Fruit fly (Drosophila melanogaster) whole organism, embryonic: ENCODE measurements around the gene cype.
A peak's percentile ranks its signal among the peaks of the same experiment; 100 is the strongest.

Experiments used
- CG11504 ChIP-seq: fragments of 200-800 bp; sonication (Bioruptor generic); optimal IDR thresholded peaks from 3 replicates; lab custom pipeline; 2019; ENCODE audit warnings: missing biosample characterization, mild to moderate bottlenecking, missing genetic modification characterization, moderate library complexity
- CG12299 ChIP-seq: fragments of 200-800 bp; sonication (Bioruptor generic); optimal IDR thresholded peaks from 2 replicates; lab custom pipeline; 2018; ENCODE audit warnings: missing biosample characterization, mild to moderate bottlenecking, missing genetic modification characterization
- CG12391 ChIP-seq: fragments of 200-800 bp; sonication (Bioruptor generic); optimal IDR thresholded peaks from 3 replicates; lab custom pipeline; 2018; ENCODE audit warnings: missing biosample characterization, mild to moderate bottlenecking, missing genetic modification characterization, moderate library complexity
- CG17361 ChIP-seq: fragments of 200-800 bp; sonication (Bioruptor generic); IDR thresholded peaks from 3 replicates; pipeline ENCODE4 v1.3.6; 2022; ENCODE audit warnings: missing biosample characterization, missing genetic modification characterization
- CG8290 ChIP-seq, 3 experiments: fragments of 200-800 bp; sonication (Bioruptor generic); optimal IDR thresholded peaks; 2 replicates each; lab custom pipeline; 2016 to 2019; ENCODE audit warnings: missing biosample characterization in 3 of 3, missing genetic modification characterization in 3 of 3, mild to moderate bottlenecking in 2 of 3, moderate library complexity in 1 of 3
- Deaf1 ChIP-seq: fragments of 200-800 bp; optimal IDR thresholded peaks from 3 replicates; lab custom pipeline; 2019; ENCODE audit warnings: missing biosample characterization, mild to moderate bottlenecking, missing genetic modification characterization, moderate library complexity
- Dip2 ChIP-seq: fragments of 200-800 bp; sonication (Bioruptor generic); IDR thresholded peaks from 2 replicates; pipeline ENCODE4 v1.3.6; 2022; ENCODE audit warnings: missing biosample characterization, missing genetic modification characterization
- Ets65A ChIP-seq: fragments of 200-800 bp; sonication (Bioruptor generic); peaks from one replicate; lab custom pipeline; 2016; ENCODE audit warnings: missing biosample characterization, missing genetic modification characterization
- HHEX ChIP-seq: fragments of 200-800 bp; sonication (Bioruptor generic); optimal IDR thresholded peaks from 3 replicates; lab custom pipeline; 2017; ENCODE audit warnings: missing biosample characterization, mild to moderate bottlenecking, missing genetic modification characterization, missing genetic modification reagents
- Hr78 ChIP-seq, 2 experiments: fragments of 200-800 bp in 1 of 2; fragments of >200 bp in 1 of 2; sonication (Bioruptor generic) in 1 of 2; optimal IDR thresholded peaks; 2 replicates each; lab custom pipeline; 2017 to 2019; ENCODE audit warnings: missing biosample characterization in 2 of 2, missing genetic modification characterization in 2 of 2, mild to moderate bottlenecking in 1 of 2, moderate library complexity in 1 of 2
- Oli ChIP-seq: fragments of 200-800 bp; sonication (Bioruptor generic); optimal IDR thresholded peaks from 2 replicates; lab custom pipeline; 2018; ENCODE audit warnings: missing biosample characterization, mild to moderate bottlenecking, missing genetic modification characterization, moderate library complexity
- Pdp1 ChIP-seq, 2 experiments: fragments of 200-800 bp; sonication (Bioruptor generic); optimal IDR thresholded peaks; 3 replicates each; lab custom pipeline; 2016; ENCODE audit warnings: missing biosample characterization in 2 of 2, missing genetic modification characterization in 2 of 2, mild to moderate bottlenecking in 1 of 2, moderate library complexity in 1 of 2
- Ptx1 ChIP-seq: fragments of 200-800 bp; sonication (Bioruptor generic); IDR thresholded peaks from 2 replicates; pipeline ENCODE4 v1.3.6; 2022; ENCODE audit warnings: missing biosample characterization, missing genetic modification characterization
- Ravus ChIP-seq: fragments of 200-800 bp; sonication (Bioruptor generic); IDR thresholded peaks from 2 replicates; pipeline ENCODE4 v1.3.6; 2022; ENCODE audit warnings: missing biosample characterization, missing genetic modification characterization
- Sox102F ChIP-seq: fragments of 200-800 bp; sonication (Bioruptor generic); optimal IDR thresholded peaks from 2 replicates; lab custom pipeline; 2018; ENCODE audit warnings: missing biosample characterization, mild to moderate bottlenecking, missing genetic modification characterization, moderate library complexity
- bsh ChIP-seq, 2 experiments: fragments of 200-800 bp; sonication (Bioruptor generic); optimal IDR thresholded peaks; 2 replicates each; lab custom pipeline; 2017 to 2018; ENCODE audit warnings: mild to moderate bottlenecking in 2 of 2, missing biosample characterization in 2 of 2, missing genetic modification characterization in 2 of 2, moderate library complexity in 1 of 2
- cato ChIP-seq: fragments of 200-800 bp; sonication (Bioruptor generic); optimal IDR thresholded peaks from 2 replicates; lab custom pipeline; 2016; ENCODE audit warnings: missing biosample characterization, missing genetic modification characterization, borderline replicate concordance
- cg ChIP-seq: fragments of 200-800 bp; sonication (Bioruptor generic); optimal IDR thresholded peaks from 3 replicates; lab custom pipeline; 2019; ENCODE audit warnings: missing biosample characterization, mild to moderate bottlenecking, missing genetic modification characterization, moderate library complexity
- ci ChIP-seq: fragments of 200-800 bp; sonication (Bioruptor generic); IDR thresholded peaks from 3 replicates; pipeline ENCODE4 v1.3.6; 2022; ENCODE audit warnings: missing biosample characterization, missing genetic modification characterization
- da ChIP-seq: fragments of 200-800 bp; sonication (Bioruptor generic); optimal IDR thresholded peaks from 2 replicates; lab custom pipeline; 2016; ENCODE audit warnings: missing biosample characterization, missing genetic modification characterization
- dimm ChIP-seq: fragments of 200-800 bp; sonication (Bioruptor generic); IDR thresholded peaks from 2 replicates; pipeline ENCODE4 v1.3.6; 2022; ENCODE audit warnings: missing biosample characterization, missing genetic modification characterization
- dmrt99B ChIP-seq: fragments of 200-800 bp; sonication (Bioruptor generic); optimal IDR thresholded peaks from 2 replicates; lab custom pipeline; 2018; ENCODE audit warnings: missing biosample characterization, mild to moderate bottlenecking, missing genetic modification characterization, moderate library complexity
- gem ChIP-seq: fragments of 200-800 bp; sonication (Bioruptor generic); optimal IDR thresholded peaks from 2 replicates; lab custom pipeline; 2019; ENCODE audit warnings: missing biosample characterization, mild to moderate bottlenecking, missing genetic modification characterization, moderate library complexity
- hth ChIP-seq: fragments of >200 bp; optimal IDR thresholded peaks from 2 replicates; lab custom pipeline; 2017; ENCODE audit warnings: inconsistent platforms
- ken ChIP-seq: fragments of 200-800 bp; sonication (Bioruptor generic); IDR thresholded peaks from 3 replicates; pipeline ENCODE4 v1.3.6; 2022; ENCODE audit warnings: missing biosample characterization, missing genetic modification characterization
- kni ChIP-seq: fragments of 200-800 bp; sonication (Bioruptor generic); optimal IDR thresholded peaks from 3 replicates; lab custom pipeline; 2017; ENCODE audit warnings: mild to moderate bottlenecking, missing biosample characterization, missing genetic modification reagents, missing genetic modification characterization
- nau ChIP-seq: fragments of 200-800 bp; sonication (Bioruptor generic); optimal IDR thresholded peaks from 3 replicates; lab custom pipeline; 2017; ENCODE audit warnings: missing biosample characterization, mild to moderate bottlenecking, missing genetic modification characterization, missing genetic modification reagents
- onecut ChIP-seq: fragments of 200-800 bp; sonication (Bioruptor generic); IDR thresholded peaks from 2 replicates; pipeline ENCODE4 v1.3.6; 2022; ENCODE audit warnings: missing biosample characterization, missing genetic modification characterization
- rib ChIP-seq: fragments of 200-800 bp; sonication (Bioruptor generic); IDR thresholded peaks from 2 replicates; pipeline ENCODE4 v1.3.6; 2022; ENCODE audit warnings: missing biosample characterization, missing genetic modification characterization
- row ChIP-seq: fragments of 200-800 bp; sonication (Bioruptor generic); IDR thresholded peaks from 3 replicates; pipeline ENCODE4 v1.3.6; 2022; ENCODE audit warnings: missing biosample characterization, missing genetic modification characterization
- sens ChIP-seq: fragments of 200-800 bp; sonication (Bioruptor generic); peaks from one replicate; lab custom pipeline; 2016; ENCODE audit warnings: missing biosample characterization, missing genetic modification characterization
- sna ChIP-seq: fragments of 200-800 bp; sonication (Bioruptor generic); IDR thresholded peaks from 2 replicates; pipeline ENCODE4 v1.3.6; 2022; ENCODE audit warnings: missing biosample characterization, missing genetic modification characterization; ENCODE audit not compliant: partially characterized antibody
- sob ChIP-seq: fragments of 200-800 bp; sonication (Bioruptor generic); IDR thresholded peaks from 2 replicates; pipeline ENCODE4 v1.3.6; 2022; ENCODE audit warnings: missing biosample characterization, missing genetic modification characterization
- sug ChIP-seq: fragments of 200-800 bp; optimal IDR thresholded peaks from 2 replicates; lab custom pipeline; 2019; ENCODE audit warnings: missing biosample characterization, mild to moderate bottlenecking, missing genetic modification characterization, moderate library complexity
- tll ChIP-seq, 2 experiments: fragments of 200-800 bp in 1 of 2; fragments of >200 bp in 1 of 2; sonication (Bioruptor generic) in 1 of 2; optimal IDR thresholded peaks; 2 replicates each; lab custom pipeline; 2017 to 2019; ENCODE audit warnings: missing biosample characterization in 2 of 2, missing genetic modification characterization in 2 of 2, mild to moderate bottlenecking in 1 of 2, moderate library complexity in 1 of 2
- zfh1 ChIP-seq: fragments of 200-800 bp; sonication (Bioruptor generic); IDR thresholded peaks from 3 replicates; pipeline ENCODE4 v1.3.6; 2022; ENCODE audit warnings: missing biosample characterization, missing genetic modification characterization

Gene cype

DNA sequence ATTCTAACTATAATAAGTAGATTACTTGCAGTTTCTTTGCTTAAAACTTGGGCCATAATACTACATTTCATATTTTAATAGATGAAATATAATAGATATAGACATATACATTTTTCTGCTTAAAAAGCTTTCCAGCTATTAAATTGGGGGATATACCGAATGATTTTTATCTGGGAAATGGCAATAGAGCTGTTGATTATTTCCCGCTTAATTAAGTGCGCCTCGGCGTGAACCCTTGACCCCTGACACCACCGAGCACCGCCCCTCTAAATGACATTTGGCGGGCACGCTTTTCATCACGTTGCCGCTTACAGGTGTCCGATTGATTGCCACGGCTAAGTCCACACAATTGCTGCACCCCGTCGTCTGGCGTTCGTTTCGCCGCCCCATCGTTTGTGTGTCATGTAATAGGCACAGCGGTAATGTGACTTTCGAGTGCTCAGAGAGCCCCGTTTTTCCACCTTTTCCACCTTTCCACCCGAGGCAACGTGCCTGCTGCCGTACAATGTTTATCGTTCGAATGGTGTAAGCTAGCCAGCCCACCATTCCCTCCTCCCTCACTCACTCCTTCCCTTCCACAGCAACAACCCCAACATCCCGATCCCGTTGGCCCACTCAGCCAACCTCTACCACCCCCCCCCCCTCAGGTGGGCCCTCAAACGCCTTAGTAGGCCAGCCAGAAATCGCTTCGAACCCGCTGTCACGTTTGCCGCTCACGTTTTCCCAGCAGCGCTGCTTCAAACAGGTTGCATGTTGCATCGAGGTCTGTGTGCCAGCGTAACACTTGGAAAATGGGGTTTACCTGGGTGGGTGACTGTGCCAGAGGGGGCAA, 26.0 kb upstream of the cype start (continued):
- TF ChIP-seq zfh1 = 0 out of 3 replicates have a peak, but pooled peaks have one; percentile 13
- peak; percentile 14 for TF ChIP-seq Ets65A
- TF ChIP-seq rib (GFP tag; lab: Robert Waterston, UW) = peak; percentile 53; the same call in 1 of the 2 replicates
- 0 out of 2 replicates have a peak, but pooled peaks have one; percentile 11 for TF ChIP-seq sob
- peak; percentile 95 for TF ChIP-seq kni
- peak; percentile 30 for TF ChIP-seq Deaf1 (tag; lab: Kevin White, UChicago)
- TF ChIP-seq sug = peak; percentile 17
- peak; percentile 35; the same call in 1 of the 2 replicates for TF ChIP-seq sna (GFP tag; lab: Robert Waterston, UW)
- no peak for TF ChIP-seq dimm (GFP tag; lab: Robert Waterston, UW)
- TF ChIP-seq nau (GFP tag; lab: Kevin White, UChicago) = no peak
- peak; percentile 31 for TF ChIP-seq cg (GFP tag; lab: Kevin White, UChicago)
- TF ChIP-seq HHEX (GFP tag; lab: Kevin White, UChicago) = no peak
- TF ChIP-seq ci (GFP tag; lab: Robert Waterston, UW) = peak; percentile 4; the same call in 1 of the 3 replicates
- TF ChIP-seq CG8290 (GFP tag; optimal IDR thresholded peaks at IDR 0.05; lab: Kevin White, UChicago) = peak; percentile 81
- peak in 1 of 2 experiments; percentile 14 for TF ChIP-seq CG8290 (tag; optimal IDR thresholded peaks at IDR 0.05; lab: Kevin White, UChicago)
- peak in 1 of 2 experiments; percentile 86 for TF ChIP-seq Hr78 (GFP tag; optimal IDR thresholded peaks at IDR 0.05; lab: Kevin White, UChicago)

DNA sequence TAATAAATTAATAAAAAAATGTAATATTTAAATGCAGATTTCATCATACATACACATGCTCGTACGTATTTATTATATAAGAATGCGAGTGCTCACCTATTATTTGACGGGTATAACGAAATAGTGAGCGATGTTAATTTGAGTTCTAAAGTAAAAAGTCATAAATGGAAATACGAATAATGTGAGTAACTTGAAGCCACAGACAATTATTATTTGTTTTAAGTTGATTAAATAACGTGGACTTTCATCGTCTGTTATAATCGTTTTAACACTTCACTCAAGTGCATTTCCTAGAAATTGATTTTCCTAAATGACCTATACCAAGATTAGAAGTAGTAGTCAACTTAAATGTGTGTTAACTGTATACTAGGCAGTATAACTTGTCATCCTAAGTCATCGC, 24.7 kb upstream of the cype start:
- TF ChIP-seq ken (GFP tag; lab: Robert Waterston, UW) = 0 out of 3 replicates have a peak, but pooled peaks have one; percentile 14
- no peak for TF ChIP-seq CG12391 (tag; lab: Kevin White, UChicago)
- TF ChIP-seq gem (tag; lab: Kevin White, UChicago) = peak; percentile 28
- no peak for TF ChIP-seq hth (lab: Kevin White, UChicago)
- no peak for TF ChIP-seq onecut (GFP tag; lab: Robert Waterston, UW)
- TF ChIP-seq CG11504 (tag; lab: Kevin White, UChicago) = peak; percentile 5
- TF ChIP-seq sens (GFP tag; lab: Kevin White, UChicago) = peak; percentile 72
- TF ChIP-seq da (GFP tag; lab: Kevin White, UChicago) = no peak
- TF ChIP-seq cato = no peak
- peak in 1 of 2 experiments; percentile 64 for TF ChIP-seq Pdp1 (GFP tag; optimal IDR thresholded peaks at IDR 0.05; lab: Kevin White, UChicago)
- no peak for TF ChIP-seq Dip2 (GFP tag; lab: Robert Waterston, UW)
- peak; percentile 17; the same call in 1 of the 2 replicates for TF ChIP-seq Ptx1 (GFP tag; lab: Robert Waterston, UW)
- TF ChIP-seq Ravus (GFP tag; lab: Robert Waterston, UW) = no peak
- no peak for TF ChIP-seq tll (GFP tag; optimal IDR thresholded peaks at IDR 0.05; lab: Kevin White, UChicago)
- TF ChIP-seq CG17361 = no peak
- peak; percentile 27; the same call in 2 of the 3 replicates for TF ChIP-seq row (GFP tag; lab: Robert Waterston, UW)
- no peak for TF ChIP-seq CG12299
- peak; percentile 22 for TF ChIP-seq Oli (tag; lab: Kevin White, UChicago)
- TF ChIP-seq dmrt99B (tag; lab: Kevin White, UChicago) = peak; percentile 24
- peak in 1 of 2 experiments; percentile 3 for TF ChIP-seq bsh (GFP tag; optimal IDR thresholded peaks at IDR 0.05; lab: Kevin White, UChicago)
- peak; percentile 27 for TF ChIP-seq Sox102F
